5 fruit fly cellular contexts compared by ENCODE assay signal in the genomic region with DNA sequence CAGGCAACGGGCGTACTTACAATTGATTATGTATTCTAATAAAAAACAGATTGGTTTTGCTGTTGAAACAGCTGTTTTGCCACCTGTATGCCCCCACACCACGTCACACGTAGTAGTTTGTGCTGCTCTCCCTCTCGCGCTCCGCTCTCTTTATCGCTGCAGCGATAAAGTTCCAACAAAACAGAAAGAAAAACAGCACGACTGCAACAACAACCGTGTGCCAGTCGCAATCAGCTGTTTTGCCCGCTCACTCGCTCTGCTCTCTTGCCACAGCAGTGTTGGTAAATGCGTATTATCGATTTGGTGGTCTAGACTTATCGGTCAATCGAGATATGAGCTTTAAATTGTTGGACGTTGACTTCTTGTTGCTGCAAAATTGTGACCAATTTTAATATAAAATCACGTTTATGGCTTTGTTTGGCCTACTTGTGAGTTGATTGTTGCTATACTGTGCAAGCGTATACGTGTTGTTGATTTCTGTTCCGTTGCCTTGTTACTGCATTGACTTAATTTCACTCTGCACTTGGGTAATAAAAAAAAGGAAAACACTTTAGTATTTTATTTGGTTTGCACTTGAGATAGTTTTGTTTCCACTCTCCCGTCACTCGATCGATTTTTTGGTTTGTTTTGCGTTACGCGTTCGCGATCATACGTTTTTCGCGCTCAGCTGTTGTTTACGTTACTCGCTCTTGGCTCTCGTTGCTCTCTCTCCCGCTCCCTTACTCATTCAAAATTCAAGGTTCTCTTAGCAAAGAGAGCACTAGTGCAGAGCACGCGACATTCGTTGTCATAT.
TF ChIP-seq lines count a peak whose summit lies in the region.

No protein-coding gene starts in this region.

TF ChIP-seq in whole organism, adult, 20 proteins besides CTCF, POLR2A, EP300 and RAD21 (continued from another document):
- no peak for TF ChIP-seq CG5204 (GFP tag; optimal IDR thresholded peaks at IDR 0.05; lab: Kevin White, UChicago)
- TF ChIP-seq CG14711 (tag; optimal IDR thresholded peaks at IDR 0.05; lab: Kevin White, UChicago) = no peak
- peak; percentile 46 for TF ChIP-seq cic (GFP tag; optimal IDR thresholded peaks at IDR 0.05; lab: Kevin White, UChicago)
- TF ChIP-seq kay (GFP tag; lab: Kevin White, UChicago; ENCODE audit: borderline replicate concordance) = peak; percentile 79

TF ChIP-seq in whole organism, embryonic, 481 proteins besides CTCF, POLR2A, EP300 and RAD21 (continued from another document and continues in another):
- TF ChIP-seq CG13775 (GFP tag; optimal IDR thresholded peaks at IDR 0.05; lab: Kevin White, UChicago) = no peak
- TF ChIP-seq lbe (GFP tag; optimal IDR thresholded peaks at IDR 0.05; lab: Kevin White, UChicago) = peak; percentile 19
- TF ChIP-seq row (GFP tag; IDR thresholded peaks at IDR 0.05; lab: Robert Waterston, UW) = peak; percentile 29; the same call in 2 of the 3 replicates
- TF ChIP-seq pum (GFP tag; optimal IDR thresholded peaks at IDR 0.05; lab: Kevin White, UChicago) = peak; percentile 14
- TF ChIP-seq CG2199 (GFP tag; IDR thresholded peaks at IDR 0.05; lab: Robert Waterston, UW) = 0 out of 3 replicates have a peak, but pooled peaks have one; percentile 30
- TF ChIP-seq eyg (GFP tag; optimal IDR thresholded peaks at IDR 0.05; lab: Kevin White, UChicago) = no peak
- peak; percentile 56; the same call in 1 of the 3 replicates for TF ChIP-seq CG6791 (GFP tag; IDR thresholded peaks at IDR 0.05; lab: Robert Waterston, UW; ENCODE audit: partially characterized antibody)
- peak in 1 of 2 experiments; percentile 40 for TF ChIP-seq dpn (GFP tag; optimal IDR thresholded peaks at IDR 0.05; lab: Kevin White, UChicago)
- peak; percentile 21 for TF ChIP-seq CG7786 (GFP tag; optimal IDR thresholded peaks at IDR 0.05; lab: Kevin White, UChicago)
- TF ChIP-seq NC2α (GFP tag; optimal IDR thresholded peaks at IDR 0.05; lab: Kevin White, UChicago) = no peak
- TF ChIP-seq sens (GFP tag; lab: Kevin White, UChicago) = peak; percentile 85
- TF ChIP-seq zfh2 (GFP tag; optimal IDR thresholded peaks at IDR 0.05; lab: Kevin White, UChicago) = peak; percentile 3
- peak; percentile 18 for TF ChIP-seq HmgZ (tag; optimal IDR thresholded peaks at IDR 0.05; lab: Kevin White, UChicago)
- TF ChIP-seq Sox102F (GFP tag; optimal IDR thresholded peaks at IDR 0.05; lab: Kevin White, UChicago) = no peak
- TF ChIP-seq unc-4 (GFP tag; IDR thresholded peaks at IDR 0.05; lab: Robert Waterston, UW; ENCODE audit: partially characterized antibody) = no peak
- peak; percentile 40 for TF ChIP-seq pzg (GFP tag; optimal IDR thresholded peaks at IDR 0.05; lab: Kevin White, UChicago)
- peak; percentile 38 for TF ChIP-seq CG7556 (GFP tag; optimal IDR thresholded peaks at IDR 0.05; lab: Kevin White, UChicago)
- peak; percentile 27 for TF ChIP-seq CG12744 (GFP tag; optimal IDR thresholded peaks at IDR 0.05; lab: Kevin White, UChicago)
- TF ChIP-seq CG6254 (GFP tag; optimal IDR thresholded peaks at IDR 0.05; lab: Kevin White, UChicago) = peak; percentile 7
- TF ChIP-seq MBD-R2 (GFP tag; IDR thresholded peaks at IDR 0.05; lab: Robert Waterston, UW) = peak; percentile 30; the same call in 1 of the 2 replicates
- no peak for TF ChIP-seq bcd (GFP tag; optimal IDR thresholded peaks at IDR 0.05; lab: Kevin White, UChicago)
- no peak for TF ChIP-seq CG30020 (tag; optimal IDR thresholded peaks at IDR 0.05; lab: Kevin White, UChicago)
- peak; percentile 11 for TF ChIP-seq Nf-YC (tag; optimal IDR thresholded peaks at IDR 0.05; lab: Kevin White, UChicago)
- no peak for TF ChIP-seq CG14050 (GFP tag; IDR thresholded peaks at IDR 0.05; lab: Robert Waterston, UW)
- TF ChIP-seq exex (tag; optimal IDR thresholded peaks at IDR 0.05; lab: Kevin White, UChicago) = peak; percentile 12
- TF ChIP-seq crc (GFP tag; optimal IDR thresholded peaks at IDR 0.05; lab: Kevin White, UChicago) = no peak
- TF ChIP-seq Side (GFP tag; optimal IDR thresholded peaks at IDR 0.05; lab: Kevin White, UChicago) = peak; percentile 30
- TF ChIP-seq vnd (GFP tag; IDR thresholded peaks at IDR 0.05; lab: Robert Waterston, UW; ENCODE audit: partially characterized antibody) = no peak

TF ChIP-seq in whole organism, prepupa, 60 proteins besides CTCF, POLR2A, EP300 and RAD21 (continued from another document and continues in another):
- TF ChIP-seq fd59A (GFP tag; optimal IDR thresholded peaks at IDR 0.05; lab: Kevin White, UChicago) (peak; percentile 16), acj6 (GFP tag; optimal IDR thresholded peaks at IDR 0.05; lab: Kevin White, UChicago) (peak; percentile 43), CG11294 (GFP tag; IDR thresholded peaks at IDR 0.05; lab: Robert Waterston, UW) (no peak), CG31627 (GFP tag; optimal IDR thresholded peaks at IDR 0.05; lab: Kevin White, UChicago) (peak; percentile 15), Gug (GFP tag; IDR thresholded peaks at IDR 0.05; lab: Robert Waterston, UW) (no peak), CG3919 (GFP tag; optimal IDR thresholded peaks at IDR 0.05; lab: Kevin White, UChicago) (peak; percentile 27), Hr39 (GFP tag; optimal IDR thresholded peaks at IDR 0.05; lab: Kevin White, UChicago) (peak; percentile 24), Eip78C (GFP tag; lab: Kevin White, UChicago) (peak; percentile 62), dac (GFP tag; optimal IDR thresholded peaks at IDR 0.05; lab: Kevin White, UChicago) (no peak), esn (GFP tag; optimal IDR thresholded peaks at IDR 0.05; lab: Kevin White, UChicago) (peak; percentile 48), vri (GFP tag; optimal IDR thresholded peaks at IDR 0.05; lab: Kevin White, UChicago) (peak; percentile 32), Sox14 (GFP tag; optimal IDR thresholded peaks at IDR 0.05; lab: Kevin White, UChicago) (peak; percentile 46), achi (GFP tag; optimal IDR thresholded peaks at IDR 0.05; lab: Kevin White, UChicago) (peak; percentile 67), Blimp-1 (GFP tag; optimal IDR thresholded peaks at IDR 0.05; lab: Kevin White, UChicago) (no peak), ss (GFP tag; optimal IDR thresholded peaks at IDR 0.05; lab: Kevin White, UChicago) (peak; percentile 1 to 69), eg (GFP tag; IDR thresholded peaks at IDR 0.05; lab: Robert Waterston, UW) (peak; percentile 81), topi (GFP tag; optimal IDR thresholded peaks at IDR 0.05; lab: Kevin White, UChicago) (peak; percentile 64), Smox (GFP tag; optimal IDR thresholded peaks at IDR 0.05; lab: Kevin White, UChicago) (no peak), Eip75B (GFP tag; optimal IDR thresholded peaks at IDR 0.05; lab: Kevin White, UChicago) (no peak), Sox102F (GFP tag; optimal IDR thresholded peaks at IDR 0.05; lab: Kevin White, UChicago) (peak; percentile 15), svp (GFP tag; lab: Kevin White, UChicago) (peak; percentile 69), salr (GFP tag; optimal IDR thresholded peaks at IDR 0.05; lab: Kevin White, UChicago) (peak in 1 of 2 experiments; percentile 51), CG6808 (GFP tag; optimal IDR thresholded peaks at IDR 0.05; lab: Kevin White, UChicago) (peak; percentile 57), pdm3 (GFP tag; optimal IDR thresholded peaks at IDR 0.05; lab: Kevin White, UChicago) (peak; percentile 31), CG6163 (GFP tag; IDR thresholded peaks at IDR 0.05; lab: Robert Waterston, UW) (peak; percentile 66), Ets96B (tag; optimal IDR thresholded peaks at IDR 0.05; lab: Kevin White, UChicago) (peak; percentile 59), CG6854 (GFP tag; optimal IDR thresholded peaks at IDR 0.05; lab: Kevin White, UChicago) (no peak), CG10631 (GFP tag; optimal IDR thresholded peaks at IDR 0.05; lab: Kevin White, UChicago) (no peak), CG11902 (GFP tag; optimal IDR thresholded peaks at IDR 0.05; lab: Kevin White, UChicago) (no peak), dsx (GFP tag; optimal IDR thresholded peaks at IDR 0.05; lab: Kevin White, UChicago; ENCODE audit: poor library complexity, severe bottlenecking) (peak; percentile 29), CG34406 (GFP tag; optimal IDR thresholded peaks at IDR 0.05; lab: Kevin White, UChicago) (peak; percentile 21)

TF ChIP-seq in whole organism, pupa, 21 proteins besides CTCF, POLR2A, EP300 and RAD21 (continued from another document):
- TF ChIP-seq gl (tag; optimal IDR thresholded peaks at IDR 0.05; lab: Kevin White, UChicago) (peak; percentile 49), Pif1A (GFP tag; optimal IDR thresholded peaks at IDR 0.05; lab: Kevin White, UChicago) (peak; percentile 12), Pif1B (GFP tag; optimal IDR thresholded peaks at IDR 0.05; lab: Kevin White, UChicago) (peak; percentile 6)

TF ChIP-seq in whole organism, wandering third instar larva, 38 proteins besides CTCF, POLR2A, EP300 and RAD21 (continued from another document):
- TF ChIP-seq foxo (GFP tag; optimal IDR thresholded peaks at IDR 0.05; lab: Kevin White, UChicago) = peak; percentile 1 to 18
- TF ChIP-seq sage (GFP tag; optimal IDR thresholded peaks at IDR 0.05; lab: Kevin White, UChicago) = no peak
- TF ChIP-seq Jra (GFP tag; optimal IDR thresholded peaks at IDR 0.05; lab: Kevin White, UChicago) = no peak
- TF ChIP-seq dl (GFP tag; optimal IDR thresholded peaks at IDR 0.05; lab: Kevin White, UChicago; ENCODE audit: insufficient read depth in 1 of 2, partially characterized antibody in 2 of 2) = peak; percentile 42 to 80
- peak; percentile 24 for TF ChIP-seq CG9705 (GFP tag; optimal IDR thresholded peaks at IDR 0.05; lab: Kevin White, UChicago)
- no peak for TF ChIP-seq ey (GFP tag; optimal IDR thresholded peaks at IDR 0.05; lab: Kevin White, UChicago)
- TF ChIP-seq jim (GFP tag; optimal IDR thresholded peaks at IDR 0.05; lab: Kevin White, UChicago) = peak; percentile 23
- peak; percentile 8 for TF ChIP-seq OdsH (GFP tag; optimal IDR thresholded peaks at IDR 0.05; lab: Kevin White, UChicago)
- TF ChIP-seq Rel (GFP tag; optimal IDR thresholded peaks at IDR 0.05; lab: Kevin White, UChicago) = peak; percentile 8
- TF ChIP-seq Rel (tag; optimal IDR thresholded peaks at IDR 0.05; lab: Kevin White, UChicago) = no peak
